Fruit fly (Drosophila melanogaster) whole organism, prepupa: ENCODE data around the gene CG18131.

Experiments
- Blimp-1 ChIP-seq: fragments of 200-800 bp; sonication (Bioruptor generic); optimal IDR thresholded peaks from 3 replicates; lab custom pipeline; 2017; ENCODE audit warnings: missing biosample characterization, missing genetic modification characterization, mild to moderate bottlenecking, moderate library complexity, missing genetic modification reagents
- CG11762 ChIP-seq: fragments of 200-800 bp; sonication (Bioruptor generic); optimal IDR thresholded peaks from 3 replicates; lab custom pipeline; 2016; ENCODE audit warnings: missing biosample characterization, missing genetic modification characterization; ENCODE audit not compliant: insufficient read depth
- CG11902 ChIP-seq: fragments of 200-800 bp; sonication (Bioruptor generic); optimal IDR thresholded peaks from 3 replicates; lab custom pipeline; 2016; ENCODE audit warnings: missing biosample characterization, missing genetic modification characterization
- CG15336 ChIP-seq: fragments of 200-800 bp; sonication (Bioruptor generic); IDR thresholded peaks from 2 replicates; pipeline ENCODE4 v1.3.6; 2022; ENCODE audit warnings: missing biosample characterization, missing genetic modification characterization
- CG1621 ChIP-seq: fragments of 200-800 bp; sonication (Bioruptor generic); optimal IDR thresholded peaks from 3 replicates; lab custom pipeline; 2018; ENCODE audit warnings: missing biosample characterization, mild to moderate bottlenecking, missing genetic modification characterization
- CG16779 ChIP-seq: fragments of 200-800 bp; sonication (Bioruptor generic); optimal IDR thresholded peaks from 3 replicates; lab custom pipeline; 2017; ENCODE audit warnings: missing biosample characterization, mild to moderate bottlenecking, missing genetic modification characterization
- CG32006 ChIP-seq: fragments of 200-800 bp; sonication (Bioruptor generic); optimal IDR thresholded peaks from 3 replicates; lab custom pipeline; 2017; ENCODE audit warnings: missing biosample characterization, mild to moderate bottlenecking, missing genetic modification characterization
- CG34406 ChIP-seq: fragments of 200-800 bp; sonication (Bioruptor generic); optimal IDR thresholded peaks from 3 replicates; lab custom pipeline; 2016; ENCODE audit warnings: missing biosample characterization, missing genetic modification characterization
- CG3919 ChIP-seq: fragments of 200-800 bp; sonication (Bioruptor generic); optimal IDR thresholded peaks from 3 replicates; lab custom pipeline; 2016; ENCODE audit warnings: missing biosample characterization, missing genetic modification characterization
- CG4318 ChIP-seq: fragments of 200-800 bp; sonication (Bioruptor generic); optimal IDR thresholded peaks from 3 replicates; lab custom pipeline; 2017; ENCODE audit warnings: missing biosample characterization, mild to moderate bottlenecking, missing genetic modification characterization
- CG6276 ChIP-seq: fragments of 200-800 bp; sonication (Bioruptor generic); optimal IDR thresholded peaks from 2 replicates; lab custom pipeline; 2017; ENCODE audit warnings: missing biosample characterization, mild to moderate bottlenecking, missing genetic modification characterization
- CG6808 ChIP-seq: fragments of 200-800 bp; sonication (Bioruptor generic); optimal IDR thresholded peaks from 3 replicates; lab custom pipeline; 2017; ENCODE audit warnings: missing biosample characterization, missing genetic modification characterization, mild to moderate bottlenecking, moderate library complexity, missing genetic modification reagents
- CG6854 ChIP-seq: fragments of 200-800 bp; sonication (Bioruptor generic); optimal IDR thresholded peaks from 2 replicates; lab custom pipeline; 2017; ENCODE audit warnings: missing biosample characterization, mild to moderate bottlenecking, missing genetic modification characterization
- CG7368 ChIP-seq: fragments of 200-800 bp; sonication (Bioruptor generic); optimal IDR thresholded peaks from 3 replicates; lab custom pipeline; 2016; ENCODE audit warnings: missing biosample characterization, missing genetic modification characterization
- CG8119 ChIP-seq: fragments of 200-800 bp; sonication (Bioruptor generic); IDR thresholded peaks from 3 replicates; pipeline ENCODE4 v1.3.6; 2022; ENCODE audit warnings: missing biosample characterization, missing genetic modification characterization
- CG8319 ChIP-seq: fragments of 200-800 bp; sonication (Bioruptor generic); optimal IDR thresholded peaks from 3 replicates; lab custom pipeline; 2016; ENCODE audit warnings: missing biosample characterization, missing genetic modification characterization
- CG8632 ChIP-seq: fragments of 200-800 bp; sonication (Bioruptor generic); optimal IDR thresholded peaks from 3 replicates; lab custom pipeline; 2016; ENCODE audit warnings: missing biosample characterization, missing genetic modification characterization
- Eip75B ChIP-seq: fragments of 200-800 bp; sonication (Bioruptor generic); optimal IDR thresholded peaks from 3 replicates; lab custom pipeline; 2016; ENCODE audit warnings: missing biosample characterization, missing genetic modification characterization
- Ets21C ChIP-seq: fragments of 200-800 bp; sonication (Bioruptor generic); optimal IDR thresholded peaks from 3 replicates; lab custom pipeline; 2016; ENCODE audit warnings: missing biosample characterization, missing genetic modification characterization
- Ets96B ChIP-seq: fragments of 200-800 bp; optimal IDR thresholded peaks from 2 replicates; lab custom pipeline; 2019; ENCODE audit warnings: missing biosample characterization, mild to moderate bottlenecking, missing genetic modification characterization, moderate library complexity
- Hr38 ChIP-seq: sonication (Bioruptor generic); optimal IDR thresholded peaks from 2 replicates; lab custom pipeline; 2016; ENCODE audit warnings: missing biosample characterization, missing genetic modification characterization
- Hr39 ChIP-seq: fragments of 200-800 bp; sonication (Bioruptor generic); optimal IDR thresholded peaks from 2 replicates; lab custom pipeline; 2016; ENCODE audit warnings: missing biosample characterization, missing genetic modification characterization
- Hr4 ChIP-seq: fragments of 200-800 bp; sonication (Bioruptor generic); optimal IDR thresholded peaks from 3 replicates; lab custom pipeline; 2016; ENCODE audit warnings: missing biosample characterization, missing genetic modification characterization
- Smox ChIP-seq: fragments of 200-800 bp; sonication (Bioruptor generic); optimal IDR thresholded peaks from 3 replicates; lab custom pipeline; 2016; ENCODE audit warnings: missing biosample characterization, missing genetic modification characterization
- Sox102F ChIP-seq: fragments of 200-800 bp; sonication (Bioruptor generic); optimal IDR thresholded peaks from 2 replicates; lab custom pipeline; 2016; ENCODE audit warnings: missing biosample characterization, mild to moderate bottlenecking, missing genetic modification characterization
- Sox14 ChIP-seq: fragments of 200-800 bp; sonication (Bioruptor generic); optimal IDR thresholded peaks from 3 replicates; lab custom pipeline; 2016; ENCODE audit warnings: missing biosample characterization, missing genetic modification characterization
- achi ChIP-seq: fragments of 200-800 bp; sonication (Bioruptor generic); optimal IDR thresholded peaks from 3 replicates; lab custom pipeline; 2016; ENCODE audit warnings: missing biosample characterization, missing genetic modification characterization
- acj6 ChIP-seq: fragments of 200-800 bp; sonication (Bioruptor generic); optimal IDR thresholded peaks from 3 replicates; lab custom pipeline; 2016; ENCODE audit warnings: missing biosample characterization, missing genetic modification characterization
- cyc ChIP-seq: fragments of 200-800 bp; sonication (Bioruptor generic); optimal IDR thresholded peaks from 3 replicates; lab custom pipeline; 2016; ENCODE audit warnings: missing biosample characterization, missing genetic modification characterization
- dac ChIP-seq: fragments of 200-800 bp; sonication (Bioruptor generic); optimal IDR thresholded peaks from 2 replicates; lab custom pipeline; 2017; ENCODE audit warnings: missing biosample characterization, mild to moderate bottlenecking, missing genetic modification characterization
- dsx ChIP-seq: fragments of 200-800 bp; optimal IDR thresholded peaks from 3 replicates; lab custom pipeline; 2019; ENCODE audit warnings: missing biosample characterization, mild to moderate bottlenecking, missing genetic modification characterization, moderate library complexity; ENCODE audit not compliant: poor library complexity, severe bottlenecking
- fd59A ChIP-seq: fragments of 200-800 bp; sonication (Bioruptor generic); optimal IDR thresholded peaks from 2 replicates; lab custom pipeline; 2017; ENCODE audit warnings: missing biosample characterization, mild to moderate bottlenecking, missing genetic modification characterization, missing genetic modification reagents
- fd85E ChIP-seq: fragments of 200-800 bp; sonication (Bioruptor generic); optimal IDR thresholded peaks from 3 replicates; lab custom pipeline; 2016; ENCODE audit warnings: missing biosample characterization, missing genetic modification characterization
- fkh ChIP-seq: fragments of 200-800 bp; sonication (Bioruptor generic); optimal IDR thresholded peaks from 3 replicates; lab custom pipeline; 2017; ENCODE audit warnings: missing biosample characterization, mild to moderate bottlenecking, missing genetic modification characterization, moderate library complexity
- net ChIP-seq: fragments of 200-800 bp; sonication (Bioruptor generic); optimal IDR thresholded peaks from 3 replicates; lab custom pipeline; 2016; ENCODE audit warnings: missing biosample characterization, missing genetic modification characterization
- pdm3 ChIP-seq: fragments of 200-800 bp; sonication (Bioruptor generic); optimal IDR thresholded peaks from 3 replicates; lab custom pipeline; 2016; ENCODE audit warnings: missing biosample characterization, missing genetic modification characterization
- svp ChIP-seq: fragments of 200-800 bp; sonication (Bioruptor generic); peaks from one replicate; lab custom pipeline; 2016; ENCODE audit warnings: missing biosample characterization, missing genetic modification characterization
- topi ChIP-seq: fragments of 200-800 bp; sonication (Bioruptor generic); optimal IDR thresholded peaks from 3 replicates; lab custom pipeline; 2016; ENCODE audit warnings: missing biosample characterization, missing genetic modification characterization
- vri ChIP-seq: fragments of 200-800 bp; sonication (Bioruptor generic); optimal IDR thresholded peaks from 3 replicates; lab custom pipeline; 2016; ENCODE audit warnings: missing biosample characterization, mild to moderate bottlenecking, missing genetic modification characterization

The CG18131 gene

DNA sequence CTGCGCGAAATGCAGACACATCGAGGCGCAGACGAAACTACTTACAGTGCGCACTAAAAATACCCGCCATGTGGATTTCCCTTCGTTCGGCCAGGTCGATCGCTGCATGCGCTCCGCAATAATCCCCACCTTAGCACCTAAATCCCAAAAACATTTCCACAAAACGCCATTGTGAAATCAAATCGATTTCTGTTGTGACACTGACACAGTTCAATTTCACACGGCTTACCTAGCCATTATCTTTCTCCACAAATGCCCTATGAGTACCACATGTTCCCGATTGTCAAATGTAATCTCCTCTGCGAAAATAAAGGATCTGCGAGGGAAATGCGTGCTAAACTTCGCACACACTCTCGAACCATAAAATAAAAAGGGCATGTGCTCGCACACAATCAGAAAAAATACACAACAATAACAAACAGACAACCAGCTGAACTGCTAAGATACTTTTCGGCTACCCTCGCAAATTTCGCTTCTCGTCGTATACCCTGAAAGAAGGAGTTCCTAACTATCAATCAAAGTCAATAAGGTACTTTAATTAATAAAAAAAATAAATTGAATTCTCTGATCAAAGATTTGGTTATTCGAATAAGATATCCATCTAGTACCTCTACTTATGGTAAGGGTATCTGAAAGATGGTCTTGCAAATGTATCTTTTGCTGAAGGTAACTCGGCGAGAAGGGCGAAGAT, 14.3 kb downstream of the CG18131 start (continued):
- peak; percentile 50 for TF ChIP-seq vri
- TF ChIP-seq Ets21C, result peak; percentile 26
- TF ChIP-seq CG34406 (GFP tag; lab: Kevin White, UChicago), result peak; percentile 29
- TF ChIP-seq CG3919 (GFP tag; lab: Kevin White, UChicago), result peak; percentile 69
- peak; percentile 54 for TF ChIP-seq net
- TF ChIP-seq fd59A (GFP tag; lab: Kevin White, UChicago), result peak; percentile 73
- peak; percentile 68 for TF ChIP-seq Eip75B (GFP tag; lab: Kevin White, UChicago)
- TF ChIP-seq topi (GFP tag; lab: Kevin White, UChicago), result peak; percentile 70
- peak; percentile 61 for TF ChIP-seq CG15336
- peak; percentile 81 for TF ChIP-seq CG7368 (GFP tag; lab: Kevin White, UChicago)
- peak; percentile 59 for TF ChIP-seq CG11902 (GFP tag; lab: Kevin White, UChicago)
- peak; percentile 73; the same call in 2 of the 3 replicates for TF ChIP-seq CG8119 (GFP tag; lab: Robert Waterston, UW)
- peak; percentile 56 for TF ChIP-seq Hr39 (GFP tag; lab: Kevin White, UChicago)
- peak; percentile 32 for TF ChIP-seq CG8632 (GFP tag; lab: Kevin White, UChicago)

DNA sequence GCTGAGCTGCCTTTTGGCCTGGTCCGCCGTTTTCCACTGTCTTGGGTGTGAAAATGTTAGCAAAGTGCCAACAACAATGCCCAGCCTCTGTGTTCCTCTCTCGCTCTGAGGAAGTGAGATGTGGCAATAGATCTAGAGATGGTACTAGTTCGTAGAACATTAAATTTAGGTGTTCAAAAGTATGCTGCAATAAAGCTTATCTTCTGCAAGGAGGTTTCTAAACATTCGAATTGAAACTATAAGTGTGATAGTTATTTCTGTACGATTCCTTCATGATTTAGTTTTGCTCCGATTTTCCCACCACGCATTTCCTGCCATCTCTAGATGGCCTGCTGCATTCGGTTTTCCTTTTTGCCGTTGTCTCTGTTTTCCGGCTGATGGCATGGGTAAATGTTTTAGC, 21.9 kb downstream of the CG18131 start:
- no peak for TF ChIP-seq Smox (GFP tag; lab: Kevin White, UChicago)
- no peak for TF ChIP-seq pdm3 (GFP tag; lab: Kevin White, UChicago)
- TF ChIP-seq CG1621 (tag; lab: Kevin White, UChicago), result no peak
- no peak for TF ChIP-seq vri
- no peak for TF ChIP-seq CG6854 (GFP tag; lab: Kevin White, UChicago)
- no peak for TF ChIP-seq svp (GFP tag; lab: Kevin White, UChicago)
- no peak for TF ChIP-seq Hr38
- no peak for TF ChIP-seq topi (GFP tag; lab: Kevin White, UChicago)
- no peak for TF ChIP-seq CG7368 (GFP tag; lab: Kevin White, UChicago)
- TF ChIP-seq CG15336, result 0 out of 2 replicates have a peak, but pooled peaks have one; percentile 27
- no peak for TF ChIP-seq acj6
- no peak for TF ChIP-seq CG6808 (GFP tag; lab: Kevin White, UChicago)
- TF ChIP-seq dsx (GFP tag; lab: Kevin White, UChicago), result no peak
- TF ChIP-seq dac (GFP tag; lab: Kevin White, UChicago), result no peak
- TF ChIP-seq CG6276, result no peak
- no peak for TF ChIP-seq CG16779 (tag; lab: Kevin White, UChicago)
- no peak for TF ChIP-seq fkh
- no peak for TF ChIP-seq CG11902 (GFP tag; lab: Kevin White, UChicago)
- no peak for TF ChIP-seq Sox102F (GFP tag; lab: Kevin White, UChicago)
- TF ChIP-seq Hr39 (GFP tag; lab: Kevin White, UChicago), result no peak
- peak; percentile 0 for TF ChIP-seq CG32006 (GFP tag; lab: Kevin White, UChicago)
- no peak for TF ChIP-seq CG8319 (GFP tag; lab: Kevin White, UChicago)
- no peak for TF ChIP-seq Ets96B (tag; lab: Kevin White, UChicago)
- TF ChIP-seq CG11762 (GFP tag; lab: Kevin White, UChicago), result no peak
- TF ChIP-seq Sox14 (GFP tag; lab: Kevin White, UChicago), result no peak
- TF ChIP-seq Eip75B (GFP tag; lab: Kevin White, UChicago), result no peak
- TF ChIP-seq Blimp-1 (GFP tag; lab: Kevin White, UChicago), result no peak
- no peak for TF ChIP-seq fd85E (GFP tag; lab: Kevin White, UChicago)
- TF ChIP-seq CG4318 (GFP tag; lab: Kevin White, UChicago), result no peak
- TF ChIP-seq Hr4 (GFP tag; lab: Kevin White, UChicago), result peak; percentile 21
- no peak for TF ChIP-seq cyc (GFP tag; lab: Kevin White, UChicago)
- peak; percentile 4 for TF ChIP-seq achi (GFP tag; lab: Kevin White, UChicago)
